Worm (Caenorhabditis elegans) whole organism, L4/young adult: ENCODE measurements around the gene cyn-13.

Experiments used
- dao-5 ChIP-seq: sonication (generic microtip); optimal IDR thresholded peaks from 2 replicates; lab custom pipeline; 2016; ENCODE audit warnings: missing genotype, missing genetic modification characterization, moderate library complexity, missing compliant biosample characterization
- him-1 ChIP-seq: sonication (generic microtip); optimal IDR thresholded peaks from 2 replicates; lab custom pipeline; 2016; ENCODE audit warnings: missing genotype, missing genetic modification reagents, missing genetic modification characterization, missing compliant biosample characterization

DNA sequence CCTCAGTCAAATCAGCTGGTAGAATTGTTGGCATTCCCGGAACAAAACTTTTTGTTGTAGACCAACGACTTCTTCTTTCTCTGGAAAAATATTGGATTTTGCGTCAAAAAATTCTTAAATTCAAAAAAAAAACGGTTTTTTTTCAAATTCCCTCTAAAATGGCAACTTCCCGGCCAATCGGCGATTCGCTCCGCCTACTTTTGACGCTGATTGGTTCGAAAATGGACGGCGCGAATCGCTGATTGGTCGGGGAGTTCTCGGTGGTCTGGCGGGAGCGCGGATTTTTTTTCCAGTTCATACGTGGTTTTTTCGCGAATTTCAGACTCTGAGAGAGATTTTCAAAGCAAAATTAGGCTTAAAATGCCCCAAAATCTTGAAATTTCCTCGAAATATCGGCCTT, 7.7 kb downstream of the cyn-13 start:
- TF ChIP-seq dao-5 (tag; lab: Kevin White, UChicago) (no peak), him-1 (tag; lab: Kevin White, UChicago) (no peak)
